Fruit fly (Drosophila melanogaster) Kc167 (cell line): Measurements from ENCODE around the gene CG5180.

Experiments
- Myc ChIP-seq: fragments of >200 bp; optimal IDR thresholded peaks from 2 replicates; lab custom pipeline; 2017; ENCODE audit warnings: missing external identifiers
- Sin3A ChIP-seq: fragments of >200 bp; optimal IDR thresholded peaks from 2 replicates; lab custom pipeline; 2018; ENCODE audit warnings: missing external identifiers
- h ChIP-seq: fragments of >200 bp; optimal IDR thresholded peaks from 3 replicates; lab custom pipeline; 2018; ENCODE audit warnings: missing external identifiers
- insv ChIP-seq: fragments of >200 bp; optimal IDR thresholded peaks from 3 replicates; lab custom pipeline; 2018; ENCODE audit warnings: missing external identifiers
- psq ChIP-seq: fragments of >200 bp; optimal IDR thresholded peaks from 2 replicates; lab custom pipeline; 2017; ENCODE audit warnings: missing external identifiers
- ttk ChIP-seq: sonication (Bioruptor generic); optimal IDR thresholded peaks from 2 replicates; lab custom pipeline; 2017; ENCODE audit warnings: missing external identifiers

DNA sequence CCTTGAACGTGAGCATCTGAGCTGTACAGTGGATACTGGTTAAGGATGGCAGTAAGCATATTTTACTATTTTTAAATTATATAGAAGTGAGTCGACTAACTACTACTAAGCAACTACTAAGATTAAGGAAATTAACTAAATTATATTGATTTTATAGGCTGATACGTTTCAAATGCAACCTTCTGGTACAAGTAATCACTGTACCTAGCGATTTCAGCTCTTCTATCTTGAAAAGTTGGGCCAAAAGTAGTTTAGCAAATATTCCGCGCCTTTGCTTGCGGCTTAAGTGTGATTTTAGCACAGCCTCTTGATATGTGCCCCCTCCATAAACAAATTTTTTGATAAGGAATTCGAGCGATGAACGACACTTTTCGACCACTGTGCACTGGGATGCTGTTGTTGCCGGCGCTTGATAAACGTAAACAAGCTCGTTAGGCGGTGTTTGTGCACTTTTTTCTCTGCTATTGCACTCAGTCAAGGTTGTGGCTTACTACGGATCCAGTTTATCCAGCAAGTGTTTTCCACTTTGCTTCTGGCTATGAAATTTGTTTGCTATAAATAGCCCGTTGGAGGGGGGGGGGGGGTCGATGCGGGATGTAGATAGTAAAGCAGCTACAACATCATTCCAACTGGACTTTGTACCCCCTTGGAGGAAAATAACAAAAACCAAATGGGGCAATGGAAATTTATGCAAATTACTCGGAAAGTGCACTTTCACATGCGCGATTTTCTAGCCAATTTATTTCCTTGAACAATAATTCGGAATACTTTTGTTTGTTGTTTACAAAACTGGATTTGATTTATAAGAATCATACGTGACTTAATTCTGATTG lies 1.2 kb upstream of the CG5180 start:
- TF ChIP-seq ttk (lab: Kevin White, UChicago), result no peak
- TF ChIP-seq psq (lab: Kevin White, UChicago), result no peak
- TF ChIP-seq Myc, result no peak
- TF ChIP-seq Sin3A (lab: Kevin White, UChicago), result no peak
- TF ChIP-seq insv, result no peak
- no peak for TF ChIP-seq h (lab: Kevin White, UChicago)
